Worm (Caenorhabditis elegans) whole organism, L2 larva: ENCODE measurements around the gene srh-10.

Experiments used
- alr-1 ChIP-seq: fragments of 150-350 bp; optimal IDR thresholded peaks from 2 replicates; lab custom pipeline; 2014; ENCODE audit warnings: missing biosample characterization, missing genetic modification characterization
- fos-1 ChIP-seq: fragments of 150-350 bp; optimal IDR thresholded peaks from 2 replicates; lab custom pipeline; 2014; ENCODE audit warnings: missing biosample characterization, missing genetic modification characterization
- mab-5 ChIP-seq: fragments of 150-350 bp; optimal IDR thresholded peaks from 2 replicates; lab custom pipeline; 2014; ENCODE audit warnings: missing biosample characterization, missing genetic modification characterization
- mdl-1 ChIP-seq, 2 experiments: fragments of 150-350 bp in 1 of 2; sonication (generic microtip) in 1 of 2; optimal IDR thresholded peaks; 2 replicates each; lab custom pipeline; 2017; ENCODE audit warnings: missing biosample characterization in 2 of 2, missing genetic modification characterization in 2 of 2
- nhr-12 ChIP-seq: fragments of 150-350 bp; optimal IDR thresholded peaks from 2 replicates; lab custom pipeline; 2014; ENCODE audit warnings: missing biosample characterization, missing genetic modification characterization
- nhr-25 ChIP-seq: fragments of 150-350 bp; sonication (generic microtip); optimal IDR thresholded peaks from 3 replicates; lab custom pipeline; 2014; ENCODE audit warnings: missing biosample characterization, missing genetic modification characterization
- peb-1 ChIP-seq: fragments of 150-350 bp; optimal IDR thresholded peaks from 2 replicates; lab custom pipeline; 2014; ENCODE audit warnings: missing biosample characterization, missing genetic modification characterization
- snpc-4 ChIP-seq: fragments of 150-350 bp; optimal IDR thresholded peaks from 2 replicates; lab custom pipeline; 2014; ENCODE audit warnings: missing biosample characterization, missing genetic modification characterization
- unc-62 ChIP-seq: fragments of 150-350 bp; optimal IDR thresholded peaks from 2 replicates; lab custom pipeline; 2014; ENCODE audit warnings: missing biosample characterization, missing genetic modification reagents, missing genetic modification characterization

- TF ChIP-seq mab-5 (tag; lab: Kevin White, UChicago) (no peak), unc-62 (GFP tag; lab: Kevin White, UChicago) (no peak), snpc-4 (tag; lab: Kevin White, UChicago) (no peak), fos-1 (tag; lab: Kevin White, UChicago) (no peak), mdl-1 (tag; optimal IDR thresholded peaks at IDR 0.05; lab: Kevin White, UChicago) (no peak), nhr-25 (tag; lab: Kevin White, UChicago) (no peak), alr-1 (tag; lab: Kevin White, UChicago) (no peak), nhr-12 (tag; lab: Kevin White, UChicago) (no peak), peb-1 (no peak)
Observed at ce11 chrV:6095829-6096228, 28.9 kb upstream of the srh-10 start, which contains the start of gene Y38A10A.7.
